Worm (Caenorhabditis elegans) whole organism, young adult: ENCODE measurements around the gene M01B2.12.
"Not testable (repeated sequence)": the region's sequence is repeated elsewhere in the genome, so short reads cannot be mapped to it uniquely, and the experiment has no call there.

Experiments
- B0019.2 ChIP-seq: fragments of 200-800 bp; sonication (Bioruptor generic); conservative IDR thresholded peaks from 2 replicates; pipeline ENCODE4 v1.3.6; 2022; ENCODE audit warnings: missing genetic modification reagents, missing genetic modification characterization, missing compliant biosample characterization
- B0261.1 ChIP-seq: sonication (generic microtip); optimal IDR thresholded peaks from 2 replicates; lab custom pipeline; 2016; ENCODE audit warnings: mild to moderate bottlenecking, missing genetic modification characterization, moderate library complexity, missing compliant biosample characterization
- F22D6.2 ChIP-seq: sonication (generic microtip); optimal IDR thresholded peaks from 2 replicates; lab custom pipeline; 2016; ENCODE audit warnings: mild to moderate bottlenecking, missing genetic modification characterization, missing compliant biosample characterization
- F33H1.4 ChIP-seq: fragments of 200-800 bp; sonication (Bioruptor generic); IDR thresholded peaks from 2 replicates; pipeline ENCODE4 v1.3.6; 2022; ENCODE audit warnings: missing genetic modification reagents, missing genetic modification characterization, missing compliant biosample characterization
- F37B4.10 ChIP-seq: fragments of 200-800 bp; sonication (Bioruptor generic); IDR thresholded peaks from 2 replicates; pipeline ENCODE4 v1.3.6; 2022; ENCODE audit warnings: missing genetic modification characterization, missing compliant biosample characterization
- F55B11.4 ChIP-seq: sonication (generic microtip); optimal IDR thresholded peaks from 2 replicates; lab custom pipeline; 2016; ENCODE audit warnings: missing compliant biosample characterization, missing genetic modification characterization, borderline replicate concordance; ENCODE audit not compliant: insufficient read depth
- F57C9.4 ChIP-seq: sonication (generic microtip); optimal IDR thresholded peaks from 2 replicates; lab custom pipeline; 2017; ENCODE audit warnings: mild to moderate bottlenecking, missing genetic modification characterization, missing compliant biosample characterization
- T26A5.8 ChIP-seq: sonication (generic microtip); optimal IDR thresholded peaks from 2 replicates; lab custom pipeline; 2016; ENCODE audit warnings: missing genetic modification characterization, missing compliant biosample characterization
- Y53F4B.3 ChIP-seq: fragments of 200-800 bp; sonication (Bioruptor generic); IDR thresholded peaks from 2 replicates; pipeline ENCODE4 v1.3.6; 2022; ENCODE audit warnings: missing genetic modification reagents, missing genetic modification characterization, missing compliant biosample characterization
- Y67H2A.10 ChIP-seq: fragments of 200-800 bp; sonication (Bioruptor generic); conservative IDR thresholded peaks from 2 replicates; pipeline ENCODE4 v1.3.6; 2022; ENCODE audit warnings: missing genetic modification reagents, missing genetic modification characterization, missing compliant biosample characterization
- ZK185.1 ChIP-seq: sonication (generic microtip); optimal IDR thresholded peaks from 2 replicates; lab custom pipeline; 2016; ENCODE audit warnings: mild to moderate bottlenecking, missing genetic modification characterization, missing compliant biosample characterization; ENCODE audit not compliant: poor library complexity, severe bottlenecking
- ama-1 ChIP-seq, 3 experiments: fragments of 150-350 bp in 1 of 3; sonication (generic microtip) in 2 of 3; optimal IDR thresholded peaks; 2 replicates each; lab custom pipeline; 2014 to 2018; ENCODE audit warnings: missing biosample characterization in 2 of 3, missing genetic modification characterization in 2 of 3, missing genetic modification reagents in 2 of 3
- attf-6 ChIP-seq: fragments of 200-800 bp; sonication (Bioruptor generic); IDR thresholded peaks from 2 replicates; pipeline ENCODE4 v1.3.6; 2022; ENCODE audit warnings: missing genetic modification reagents, missing genetic modification characterization, missing compliant biosample characterization
- ccch-3 ChIP-seq: fragments of 200-800 bp; sonication (Bioruptor generic); optimal IDR thresholded peaks from 2 replicates; lab custom pipeline; 2018; ENCODE audit warnings: mild to moderate bottlenecking, missing genetic modification characterization, missing compliant biosample characterization
- cebp-1 ChIP-seq, 2 experiments: fragments of 200-800 bp in 1 of 2; sonication (Bioruptor generic) in 1 of 2; sonication (generic microtip) in 1 of 2; IDR thresholded peaks in 1 of 2; optimal IDR thresholded peaks in 1 of 2; 2 replicates each; pipeline versions ENCODE4 v1.3.6 to Lab custom; 2017 to 2022; ENCODE audit warnings: missing compliant biosample characterization in 2 of 2, missing genetic modification characterization in 2 of 2, mild to moderate bottlenecking in 1 of 2, missing genetic modification reagents in 1 of 2, moderate library complexity in 1 of 2
- ceh-40 ChIP-seq: fragments of 200-800 bp; sonication (Bioruptor generic); IDR thresholded peaks from 2 replicates; pipeline ENCODE4 v1.3.6; 2022; ENCODE audit warnings: missing genetic modification characterization, missing compliant biosample characterization
- ceh-79 ChIP-seq: sonication (generic microtip); optimal IDR thresholded peaks from 2 replicates; lab custom pipeline; 2017; ENCODE audit warnings: mild to moderate bottlenecking, missing genetic modification characterization, missing compliant biosample characterization
- egrh-3 ChIP-seq: fragments of 200-800 bp; sonication (Bioruptor generic); IDR thresholded peaks from 2 replicates; pipeline ENCODE4 v1.3.6; 2022; ENCODE audit warnings: missing genetic modification reagents, missing genetic modification characterization, missing compliant biosample characterization
- ekl-4 ChIP-seq: fragments of 200-800 bp; sonication (Bioruptor generic); IDR thresholded peaks from 2 replicates; pipeline ENCODE4 v1.3.6; 2022; ENCODE audit warnings: missing genetic modification reagents, missing genetic modification characterization, missing compliant biosample characterization
- hlh-26 ChIP-seq: fragments of 200-800 bp; sonication (Bioruptor generic); conservative IDR thresholded peaks from 2 replicates; pipeline ENCODE4 v1.3.6; 2022; ENCODE audit warnings: missing genetic modification reagents, missing genetic modification characterization, missing compliant biosample characterization
- hrde-1 ChIP-seq: sonication (generic microtip); optimal IDR thresholded peaks from 2 replicates; lab custom pipeline; 2016; ENCODE audit warnings: missing genetic modification characterization, mild to moderate bottlenecking, missing compliant biosample characterization, moderate library complexity, missing genotype, missing genetic modification reagents, borderline replicate concordance
- hsf-1 ChIP-seq: fragments of 200-800 bp; sonication (Bioruptor generic); IDR thresholded peaks from 2 replicates; pipeline ENCODE4 v1.3.6; 2022; ENCODE audit warnings: missing genetic modification reagents, missing genetic modification characterization, missing compliant biosample characterization
- lin-35 ChIP-seq, 3 experiments: fragments of 150-350 bp in 2 of 3; sonication (generic microtip) in 1 of 3; optimal IDR thresholded peaks; 2 replicates each; lab custom pipeline; 2014 to 2018; ENCODE audit warnings: missing biosample characterization in 3 of 3, missing genetic modification characterization in 3 of 3, missing genetic modification reagents in 3 of 3
- lsl-1 ChIP-seq: fragments of 200-800 bp; sonication (Bioruptor generic); optimal IDR thresholded peaks from 2 replicates; lab custom pipeline; 2018; ENCODE audit warnings: mild to moderate bottlenecking, missing genetic modification characterization, moderate library complexity, missing compliant biosample characterization
- madf-10 ChIP-seq: sonication (generic microtip); optimal IDR thresholded peaks from 2 replicates; lab custom pipeline; 2016; ENCODE audit warnings: mild to moderate bottlenecking, missing genetic modification characterization, missing compliant biosample characterization
- madf-6 ChIP-seq: fragments of 200-800 bp; sonication (Bioruptor generic); IDR thresholded peaks from 2 replicates; pipeline ENCODE4 v1.3.6; 2022; ENCODE audit warnings: missing genetic modification reagents, missing genetic modification characterization, missing compliant biosample characterization
- madf-8 ChIP-seq: fragments of 200-800 bp; sonication (Bioruptor generic); conservative IDR thresholded peaks from 2 replicates; pipeline ENCODE4 v1.3.6; 2022; ENCODE audit warnings: missing genetic modification reagents, missing genetic modification characterization, missing compliant biosample characterization
- mcd-1 ChIP-seq: fragments of 200-800 bp; sonication (Bioruptor generic); IDR thresholded peaks from 2 replicates; pipeline ENCODE4 v1.3.6; 2022; ENCODE audit warnings: missing genetic modification reagents, missing genetic modification characterization, missing compliant biosample characterization
- nhr-27 ChIP-seq: fragments of 200-800 bp; sonication (Bioruptor generic); optimal IDR thresholded peaks from 2 replicates; lab custom pipeline; 2018; ENCODE audit warnings: mild to moderate bottlenecking, missing genetic modification characterization, moderate library complexity, missing compliant biosample characterization
- nhr-80 ChIP-seq: sonication (generic microtip); optimal IDR thresholded peaks from 2 replicates; lab custom pipeline; 2016; ENCODE audit warnings: missing genetic modification characterization, missing compliant biosample characterization
- pha-4 ChIP-seq: fragments of 150-350 bp; sonication (generic microtip); optimal IDR thresholded peaks from 2 replicates; lab custom pipeline; 2014; ENCODE audit warnings: missing biosample characterization, missing genetic modification reagents, missing genetic modification characterization
- sdz-38 ChIP-seq: sonication (generic microtip); optimal IDR thresholded peaks from 2 replicates; lab custom pipeline; 2016; ENCODE audit warnings: missing genotype, missing genetic modification characterization, missing compliant biosample characterization
- sea-2 ChIP-seq: fragments of 200-800 bp; sonication (Bioruptor generic); IDR thresholded peaks from 2 replicates; pipeline ENCODE4 v1.3.6; 2022; ENCODE audit warnings: missing genetic modification characterization, missing compliant biosample characterization
- xnd-1 ChIP-seq: sonication (generic microtip); optimal IDR thresholded peaks from 2 replicates; lab custom pipeline; 2016; ENCODE audit warnings: missing genotype, missing genetic modification reagents, missing genetic modification characterization, missing compliant biosample characterization
- zfh-2 ChIP-seq: fragments of 200-800 bp; sonication (Bioruptor generic); conservative IDR thresholded peaks from 2 replicates; pipeline ENCODE4 v1.3.6; 2022; ENCODE audit warnings: missing genetic modification reagents, missing genetic modification characterization, missing compliant biosample characterization
- ztf-28 ChIP-seq: fragments of 200-800 bp; sonication (Bioruptor generic); IDR thresholded peaks from 2 replicates; pipeline ENCODE4 v1.3.6; 2022; ENCODE audit warnings: missing genetic modification reagents, missing genetic modification characterization, missing compliant biosample characterization
- ztf-3 ChIP-seq: fragments of 200-800 bp; sonication (Bioruptor generic); optimal IDR thresholded peaks from 2 replicates; lab custom pipeline; 2018; ENCODE audit warnings: mild to moderate bottlenecking, missing genetic modification characterization, missing compliant biosample characterization

Gene M01B2.12

ce11 chrV:15267405-15267804 lies 3.4 kb upstream of the M01B2.12 start, which contains the start of gene T10H4.13:
Gene T10H4.13, minus strand, starts transcription at chrV:15267505.
- no peak for TF ChIP-seq B0261.1 (tag; lab: Kevin White, UChicago)
- TF ChIP-seq F33H1.4 (GFP tag; lab: Robert Waterston, UW) = no peak
- TF ChIP-seq egrh-3 (GFP tag; lab: Robert Waterston, UW) = no peak
- TF ChIP-seq, all 124 proteins: peak for 0

DNA sequence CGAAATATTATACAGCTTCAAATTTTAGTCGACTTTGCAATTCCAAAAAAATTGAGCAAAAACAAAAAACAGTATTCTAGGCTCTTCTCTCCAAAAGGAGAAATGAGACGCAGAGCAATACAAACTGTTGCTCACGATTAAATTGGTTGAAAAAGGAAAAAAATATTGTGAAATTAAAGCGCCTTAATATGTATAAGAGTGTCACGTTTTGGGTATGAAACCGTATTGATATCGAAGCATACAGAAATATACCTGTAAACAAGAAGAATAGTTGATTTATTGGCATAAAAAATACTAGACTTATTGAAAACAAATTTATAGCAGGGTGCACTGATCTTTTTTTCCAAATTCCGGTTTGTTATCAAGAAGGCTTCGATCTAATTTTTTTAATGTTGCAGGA lies 1.8 kb upstream of the M01B2.12 start, which contains the start of gene M01B2.13:
M01B2.13 (minus strand) TSS at position 101 of the 400 bp plus-strand sequence.
- no peak for TF ChIP-seq zfh-2
- TF ChIP-seq ccch-3 (GFP tag; lab: Kevin White, UChicago) = no peak
- TF ChIP-seq nhr-80 (tag; lab: Kevin White, UChicago) = no peak
- TF ChIP-seq, all 124 proteins: peak for 0

DNA sequence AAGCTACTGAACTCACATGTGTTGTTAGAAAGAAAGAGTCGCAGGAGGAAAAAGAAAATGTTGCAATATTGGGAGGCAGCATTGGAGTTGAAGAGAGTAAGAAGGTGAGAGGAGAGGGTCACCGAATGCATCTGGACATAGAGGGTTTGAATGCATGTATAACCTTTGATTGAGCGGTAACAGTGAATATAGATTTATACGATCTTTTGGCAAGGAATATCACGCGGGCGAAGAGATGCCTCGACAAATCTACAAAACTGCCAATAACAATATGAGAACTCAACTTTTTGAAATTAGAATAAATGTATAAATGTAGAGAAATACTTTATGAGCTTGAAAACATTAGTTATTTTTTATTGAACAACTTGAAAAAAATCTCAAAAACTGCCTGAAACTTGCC lies 1.7 kb downstream of the M01B2.12 start, which contains the start of gene M01B2.10:
M01B2.10 (minus strand) TSS at position 101 of the 400 bp plus-strand sequence.
- TF ChIP-seq B0019.2 (GFP tag; lab: Robert Waterston, UW); madf-8 (GFP tag; lab: Robert Waterston, UW); attf-6: not testable (repeated sequence)
- TF ChIP-seq, all 124 proteins: peak for 0; not testable (repeated sequence) for 124

DNA sequence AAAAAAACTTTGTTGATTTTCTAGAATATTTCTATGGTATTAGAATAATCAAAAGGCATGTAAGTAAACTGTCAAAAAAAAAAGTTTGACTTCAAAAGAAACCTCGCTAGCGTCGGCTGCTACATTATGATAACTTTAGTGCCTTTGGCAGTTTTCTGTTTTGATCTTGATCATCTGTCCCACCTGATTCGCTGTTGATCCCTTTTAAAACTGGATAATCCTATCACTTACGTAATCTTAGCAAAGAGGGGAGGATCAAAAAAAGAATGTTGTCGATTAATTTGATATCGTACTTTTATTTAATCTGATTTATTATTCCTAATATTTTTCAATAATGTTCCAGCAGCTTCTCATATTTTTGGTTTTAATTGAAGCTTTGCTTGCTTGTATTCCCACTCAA lies 4.1 kb downstream of the M01B2.12 start, which contains the start of gene M01B2.8:
M01B2.8 (plus strand) TSS at position 301 of the 400 bp plus-strand sequence.
- TF ChIP-seq ztf-3 (GFP tag; lab: Kevin White, UChicago) (no peak), mcd-1 (no peak), xnd-1 (no peak), ZK185.1 (no peak), F57C9.4 (tag; lab: Kevin White, UChicago) (no peak), Y53F4B.3 (GFP tag; lab: Robert Waterston, UW) (no peak), lin-35 (GFP tag; optimal IDR thresholded peaks at IDR 0.05; lab: Kevin White, UChicago) (no peak), ceh-79 (tag; lab: Kevin White, UChicago) (no peak), sdz-38 (tag; lab: Kevin White, UChicago) (no peak), T26A5.8 (tag; lab: Kevin White, UChicago) (no peak), F33H1.4 (GFP tag; lab: Robert Waterston, UW) (no peak), ztf-28 (GFP tag; lab: Robert Waterston, UW) (no peak), Y67H2A.10 (GFP tag; lab: Robert Waterston, UW) (no peak), pha-4 (no peak), nhr-27 (tag; lab: Kevin White, UChicago) (no peak), madf-10 (no peak), hlh-26 (GFP tag; lab: Robert Waterston, UW) (no peak), ama-1 (optimal IDR thresholded peaks at IDR 0.05; lab: Kevin White, UChicago) (no peak), ama-1 (GFP tag; optimal IDR thresholded peaks at IDR 0.05; lab: Kevin White, UChicago) (no peak), cebp-1 (GFP tag; IDR thresholded peaks at IDR 0.05; lab: Robert Waterston, UW) (no peak), cebp-1 (tag; optimal IDR thresholded peaks at IDR 0.05; lab: Kevin White, UChicago) (no peak)

- TF ChIP-seq hrde-1 (tag; lab: Kevin White, UChicago) (no peak), ceh-40 (no peak), hsf-1 (GFP tag; lab: Robert Waterston, UW) (no peak), F37B4.10 (no peak), F22D6.2 (no peak), madf-10 (no peak), ekl-4 (no peak), sea-2 (GFP tag; lab: Robert Waterston, UW) (no peak), lsl-1 (GFP tag; lab: Kevin White, UChicago) (no peak), zfh-2 (no peak), madf-6 (no peak), F55B11.4 (tag; lab: Kevin White, UChicago) (no peak)
- TF ChIP-seq, all 124 proteins: peak for 0
Measured at ce11 chrV:15259049-15259448, 5.0 kb downstream of the M01B2.12 start, which contains the start of gene srsx-37. Gene srsx-37, minus strand, starts transcription at chrV:15259149.
